Fruit fly (Drosophila melanogaster) whole organism, adult: ENCODE measurements around the gene CG7766.

Source experiments
- CG12768 ChIP-seq: fragments of 200-800 bp; sonication (Bioruptor generic); optimal IDR thresholded peaks from 2 replicates; lab custom pipeline; 2017; ENCODE audit warnings: missing biosample characterization, missing genetic modification characterization, mild to moderate bottlenecking, moderate library complexity, missing genetic modification reagents
- CG1620 ChIP-seq: fragments of 200-800 bp; sonication (Bioruptor generic); optimal IDR thresholded peaks from 2 replicates; lab custom pipeline; 2016; ENCODE audit warnings: missing biosample characterization, missing genetic modification characterization
- CG5204 ChIP-seq: fragments of 200-800 bp; sonication (Bioruptor generic); optimal IDR thresholded peaks from 2 replicates; lab custom pipeline; 2016; ENCODE audit warnings: missing biosample characterization, missing genetic modification characterization
- CG7045 ChIP-seq: fragments of 200-800 bp; sonication (Bioruptor generic); optimal IDR thresholded peaks from 2 replicates; lab custom pipeline; 2017; ENCODE audit warnings: missing biosample characterization, mild to moderate bottlenecking, missing genetic modification characterization
- CG7101 ChIP-seq: fragments of 200-800 bp; sonication (Bioruptor generic); optimal IDR thresholded peaks from 2 replicates; lab custom pipeline; 2018; ENCODE audit warnings: missing biosample characterization, mild to moderate bottlenecking, missing genetic modification characterization, moderate library complexity
- Crg-1 ChIP-seq: fragments of 200-800 bp; sonication (Bioruptor generic); optimal IDR thresholded peaks from 2 replicates; lab custom pipeline; 2016; ENCODE audit warnings: missing biosample characterization, missing genetic modification characterization
- Mnt ChIP-seq: fragments of 200-800 bp; sonication (Bioruptor generic); optimal IDR thresholded peaks from 2 replicates; lab custom pipeline; 2016; ENCODE audit warnings: missing biosample characterization, mild to moderate bottlenecking, missing genetic modification characterization
- bab1 ChIP-seq: fragments of 200-800 bp; sonication (Bioruptor generic); optimal IDR thresholded peaks from 3 replicates; lab custom pipeline; 2019; ENCODE audit warnings: missing biosample characterization, mild to moderate bottlenecking, missing genetic modification characterization, moderate library complexity
- cic ChIP-seq: fragments of 200-800 bp; sonication (Bioruptor generic); optimal IDR thresholded peaks from 2 replicates; lab custom pipeline; 2017; ENCODE audit warnings: missing biosample characterization, mild to moderate bottlenecking, missing genetic modification characterization, moderate library complexity
- cnc ChIP-seq, 2 experiments: fragments of >200 bp; optimal IDR thresholded peaks; 2 replicates each; lab custom pipeline; 2017
- kay ChIP-seq: fragments of 200-800 bp; sonication (Bioruptor generic); peaks from one replicate; lab custom pipeline; 2016; ENCODE audit warnings: missing biosample characterization, missing genetic modification characterization, borderline replicate concordance
- ovo ChIP-seq: fragments of 200-800 bp; sonication (Bioruptor generic); optimal IDR thresholded peaks from 2 replicates; lab custom pipeline; 2016; ENCODE audit warnings: missing biosample characterization, missing genetic modification characterization
- tj ChIP-seq: fragments of 200-800 bp; sonication (Bioruptor generic); optimal IDR thresholded peaks from 3 replicates; lab custom pipeline; 2017; ENCODE audit warnings: missing biosample characterization, mild to moderate bottlenecking, missing genetic modification characterization, moderate library complexity
- toe ChIP-seq: fragments of 200-800 bp; sonication (Bioruptor generic); optimal IDR thresholded peaks from 2 replicates; lab custom pipeline; 2016; ENCODE audit warnings: missing biosample characterization, missing genetic modification characterization

DNA sequence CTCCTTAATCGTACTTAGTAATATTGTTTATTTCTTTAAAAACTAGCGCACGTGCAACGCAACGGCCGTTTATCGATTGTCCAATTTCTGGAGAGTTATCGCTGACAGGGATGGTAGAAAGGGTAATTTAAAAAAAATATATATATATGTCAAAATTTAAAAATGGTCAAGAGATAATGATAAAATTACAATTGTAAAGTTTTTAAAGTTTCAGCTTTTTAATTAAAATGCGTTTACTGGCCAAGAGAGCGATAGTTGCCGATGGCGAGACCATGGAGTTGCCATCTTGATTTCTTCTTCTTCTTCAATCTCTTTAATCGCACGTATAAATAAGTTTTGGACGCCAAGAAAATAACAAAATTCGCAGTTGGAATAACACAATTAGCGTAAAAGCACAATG lies 22.6 kb downstream of the CG7766 start, which contains the start of the genes CG7246 and HP1b:
- TF ChIP-seq cnc (optimal IDR thresholded peaks at IDR 0.05; lab: Kevin White, UChicago), result no peak
- peak; percentile 60 for TF ChIP-seq CG5204 (GFP tag; lab: Kevin White, UChicago)
- TF ChIP-seq CG12768 (GFP tag; lab: Kevin White, UChicago), result peak; percentile 11
- TF ChIP-seq Mnt, result peak; percentile 97
- TF ChIP-seq cic (GFP tag; lab: Kevin White, UChicago), result no peak
- peak; percentile 28 for TF ChIP-seq toe (GFP tag; lab: Kevin White, UChicago)
- no peak for TF ChIP-seq kay
- peak; percentile 43 for TF ChIP-seq tj (GFP tag; lab: Kevin White, UChicago)
- peak; percentile 90 for TF ChIP-seq bab1 (GFP tag; lab: Kevin White, UChicago)
- no peak for TF ChIP-seq Crg-1 (GFP tag; lab: Kevin White, UChicago)
- peak; percentile 40 for TF ChIP-seq CG7045 (GFP tag; lab: Kevin White, UChicago)
- TF ChIP-seq CG1620 (GFP tag; lab: Kevin White, UChicago), result peak; percentile 59
- peak; percentile 73 for TF ChIP-seq CG7101 (tag; lab: Kevin White, UChicago)
- TF ChIP-seq ovo (GFP tag; lab: Kevin White, UChicago), result no peak
